Worm (Caenorhabditis elegans): ENCODE data around the gene F52B11.5.

The F52B11.5 gene

DNA sequence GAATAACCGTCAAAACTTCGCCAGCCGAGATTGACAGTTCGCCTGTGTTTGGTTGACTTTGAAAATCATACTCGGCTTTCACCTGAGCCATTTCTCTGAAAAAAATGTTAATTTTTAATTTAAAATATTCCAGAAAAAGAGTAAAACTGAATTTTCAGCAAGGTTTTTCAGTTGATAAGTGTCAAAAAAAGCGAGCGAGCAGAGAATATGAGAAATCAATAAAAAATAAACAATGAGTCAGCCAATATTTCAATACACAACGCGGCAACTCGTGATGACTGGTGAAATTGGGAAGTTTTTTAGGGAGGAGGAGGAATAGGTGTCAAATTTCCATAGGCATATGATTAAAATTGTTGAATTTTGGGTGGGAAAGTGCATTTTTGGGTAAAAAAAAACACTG lies 33.3 kb downstream of the F52B11.5 start, which contains the start of gene lst-4:
TSS of gene lst-4 (minus strand) at position 101 of the 400 bp plus-strand sequence.
- no peak for TF ChIP-seq cog-1 (tag; optimal IDR thresholded peaks at IDR 0.05)
- no peak for TF ChIP-seq T22C8.4 (GFP tag; IDR thresholded peaks at IDR 0.05)
- TF ChIP-seq med-1 (GFP tag; optimal IDR thresholded peaks at IDR 0.05; ENCODE audit: insufficient read depth) = no peak

DNA sequence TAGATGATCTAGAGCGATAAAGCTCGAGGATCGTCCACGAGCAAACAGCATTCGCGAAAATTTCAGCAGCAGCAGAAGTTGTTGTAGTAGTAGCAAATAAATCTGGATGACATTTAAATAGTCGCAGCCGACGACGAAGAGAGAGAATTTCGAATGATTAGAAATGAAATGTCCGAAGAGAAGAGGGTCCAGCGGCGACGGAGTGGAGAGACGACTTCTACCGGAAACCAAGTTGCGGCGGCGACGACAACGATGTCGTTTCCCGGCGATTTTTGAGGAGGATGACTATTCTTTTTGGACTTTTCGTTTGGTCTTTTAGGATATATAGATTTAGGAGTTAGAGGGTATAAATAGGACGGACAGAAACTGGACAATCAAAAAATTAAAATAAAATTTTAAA lies 36.6 kb downstream of the F52B11.5 start:
- TF ChIP-seq T22C8.4 (GFP tag; IDR thresholded peaks at IDR 0.05) = no peak
- no peak for TF ChIP-seq flt-1 (GFP tag; IDR thresholded peaks at IDR 0.05)
- TF ChIP-seq med-1 (GFP tag; optimal IDR thresholded peaks at IDR 0.05; ENCODE audit: insufficient read depth) = no peak
- no peak for TF ChIP-seq ztf-29 (GFP tag; IDR thresholded peaks at IDR 0.05)

DNA sequence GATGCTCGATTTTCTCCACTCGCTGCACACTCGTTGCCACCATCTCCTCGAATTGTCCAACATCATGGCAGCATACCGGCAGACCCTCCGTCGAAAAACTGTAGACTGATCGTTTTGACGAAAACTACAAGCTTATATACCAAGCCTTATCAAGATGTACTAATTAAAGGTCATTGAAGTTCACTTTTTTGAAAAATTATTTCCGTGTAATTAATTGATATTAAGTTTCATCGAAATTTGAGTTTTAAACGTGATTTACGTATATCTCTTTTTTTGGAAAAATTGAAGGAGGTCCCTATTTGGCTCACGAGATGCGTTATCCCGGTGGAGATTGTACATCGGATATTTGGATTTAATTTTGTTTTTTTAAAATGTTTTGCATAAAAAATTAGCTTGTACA lies 42.4 kb downstream of the F52B11.5 start, which contains the start of gene Y37A1B.4:
TSS of gene Y37A1B.4 (minus strand) at position 101 of the 400 bp plus-strand sequence.
- no peak for TF ChIP-seq T22C8.4 (GFP tag; IDR thresholded peaks at IDR 0.05)
- TF ChIP-seq tab-1 (GFP tag; IDR thresholded peaks at IDR 0.05) = no peak

All from whole organism, midembryonic.